Fruit fly (Drosophila melanogaster) whole organism: ENCODE data around the gene ssp6.

Experiments
- CG8478 ChIP-seq: fragments of >200 bp; optimal IDR thresholded peaks from 2 replicates; lab custom pipeline; 2018; ENCODE audit warnings: inconsistent platforms
- Dll ChIP-seq: fragments of >200 bp; optimal IDR thresholded peaks from 2 replicates; lab custom pipeline; 2017
- EcR ChIP-seq, 2 experiments: fragments of >200 bp; optimal IDR thresholded peaks; 2 replicates each; lab custom pipeline; 2017; ENCODE audit warnings: missing biosample characterization in 2 of 2, missing genetic modification characterization in 2 of 2, missing genetic modification reagents in 2 of 2
- pan ChIP-seq: fragments of >200 bp; optimal IDR thresholded peaks from 2 replicates; lab custom pipeline; 2017
- psq ChIP-seq: fragments of >200 bp; optimal IDR thresholded peaks from 2 replicates; lab custom pipeline; 2017

dm6 chr3L:6110673-6111449 is 34.3 kb downstream of the ssp6 start:
- TF ChIP-seq CG8478 (no peak), Dll (no peak), pan (lab: Kevin White, UChicago) (no peak), psq (lab: Kevin White, UChicago) (no peak), EcR (GFP tag; optimal IDR thresholded peaks at IDR 0.05; lab: Kevin White, UChicago) (no peak)
